Worm (Caenorhabditis elegans) whole organism, early embryonic: Measurements from ENCODE around the gene sphk-1.

Experiments used
- aly-1 ChIP-seq: sonication (generic microtip); optimal IDR thresholded peaks from 2 replicates; lab custom pipeline; 2016; ENCODE audit warnings: missing genetic modification characterization, missing compliant biosample characterization
- ama-1 ChIP-seq: fragments of 150-350 bp; optimal IDR thresholded peaks from 2 replicates; lab custom pipeline; 2014
- flt-1 ChIP-seq: fragments of 200-800 bp; sonication (Bioruptor generic); IDR thresholded peaks from 2 replicates; pipeline ENCODE4 v1.3.6; 2022; ENCODE audit warnings: missing genetic modification characterization, missing compliant biosample characterization
- sea-1 ChIP-seq: fragments of 200-800 bp; sonication (Bioruptor generic); conservative IDR thresholded peaks from 2 replicates; pipeline ENCODE4 v1.3.6; 2022; ENCODE audit warnings: missing genetic modification characterization, missing compliant biosample characterization
- tra-4 ChIP-seq: sonication (generic microtip); optimal IDR thresholded peaks from 2 replicates; lab custom pipeline; 2017; ENCODE audit warnings: missing genetic modification characterization, missing compliant biosample characterization

DNA sequence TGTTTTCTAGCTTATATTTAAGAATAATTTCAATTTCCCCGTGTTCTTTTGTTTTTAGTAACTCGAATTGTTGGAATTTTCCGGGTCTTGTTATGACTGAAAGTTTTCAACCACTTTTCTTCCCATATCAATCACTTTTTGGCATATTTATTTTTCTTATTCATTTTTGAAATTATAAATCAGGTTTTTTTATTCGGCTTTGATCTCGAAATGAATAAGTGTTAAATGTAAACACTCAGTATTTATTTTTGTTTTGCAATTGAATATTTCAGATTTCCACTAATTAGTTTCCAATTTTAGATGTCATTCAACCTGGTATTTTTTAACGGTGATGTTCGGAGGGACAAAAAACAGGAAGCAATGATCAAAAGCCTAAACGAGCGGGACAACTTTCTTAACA lies 36.9 kb downstream of the sphk-1 start, which contains the start of gene etc-1:
- TF ChIP-seq ama-1 (lab: Kevin White, UChicago) = no peak
- TF ChIP-seq sea-1 (GFP tag; lab: Robert Waterston, UW) = no peak
- TF ChIP-seq flt-1 (GFP tag; lab: Robert Waterston, UW) = no peak
- TF ChIP-seq aly-1 (tag; lab: Kevin White, UChicago) = no peak
- TF ChIP-seq tra-4 (tag; lab: Kevin White, UChicago) = no peak
